Worm (Caenorhabditis elegans) whole organism, young adult: ENCODE data around the gene dhs-17.
A peak's percentile ranks its signal among the peaks of the same experiment; 100 is the strongest.

Experiments used
- K12H6.12 ChIP-seq: fragments of 200-800 bp; sonication (Bioruptor generic); optimal IDR thresholded peaks from 2 replicates; lab custom pipeline; 2018; ENCODE audit warnings: mild to moderate bottlenecking, missing genetic modification characterization, missing compliant biosample characterization
- ama-1 ChIP-seq, 3 experiments: fragments of 150-350 bp in 1 of 3; sonication (generic microtip) in 2 of 3; optimal IDR thresholded peaks; 2 replicates each; lab custom pipeline; 2014 to 2018; ENCODE audit warnings: missing biosample characterization in 2 of 3, missing genetic modification characterization in 2 of 3, missing genetic modification reagents in 2 of 3
- ceh-79 ChIP-seq: sonication (generic microtip); optimal IDR thresholded peaks from 2 replicates; lab custom pipeline; 2017; ENCODE audit warnings: mild to moderate bottlenecking, missing genetic modification characterization, missing compliant biosample characterization
- madf-10 ChIP-seq: sonication (generic microtip); optimal IDR thresholded peaks from 2 replicates; lab custom pipeline; 2016; ENCODE audit warnings: mild to moderate bottlenecking, missing genetic modification characterization, missing compliant biosample characterization
- pha-4 ChIP-seq: fragments of 150-350 bp; sonication (generic microtip); optimal IDR thresholded peaks from 2 replicates; lab custom pipeline; 2014; ENCODE audit warnings: missing biosample characterization, missing genetic modification reagents, missing genetic modification characterization
- rpc-1 ChIP-seq, 2 experiments: fragments of 150-350 bp in 1 of 2; sonication (generic microtip) in 1 of 2; optimal IDR thresholded peaks; 2 replicates each; lab custom pipeline; 2014 to 2018; ENCODE audit warnings: missing biosample characterization in 1 of 2, missing genetic modification characterization in 1 of 2, missing genetic modification reagents in 1 of 2, missing genotype in 1 of 2
- sdz-38 ChIP-seq: sonication (generic microtip); optimal IDR thresholded peaks from 2 replicates; lab custom pipeline; 2016; ENCODE audit warnings: missing genotype, missing genetic modification characterization, missing compliant biosample characterization
- unc-62 ChIP-seq: fragments of 150-350 bp; optimal IDR thresholded peaks from 2 replicates; lab custom pipeline; 2014; ENCODE audit warnings: missing biosample characterization, missing genetic modification reagents, missing genetic modification characterization

- TF ChIP-seq unc-62 (GFP tag; lab: Kevin White, UChicago): no peak
- TF ChIP-seq ama-1 (optimal IDR thresholded peaks at IDR 0.05; lab: Kevin White, UChicago): no peak
- no peak for TF ChIP-seq ama-1 (GFP tag; optimal IDR thresholded peaks at IDR 0.05; lab: Kevin White, UChicago)
- peak; percentile 58 for TF ChIP-seq K12H6.12
- TF ChIP-seq ceh-79: no peak
- TF ChIP-seq sdz-38: no peak
- TF ChIP-seq madf-10 (tag; lab: Kevin White, UChicago): no peak
- TF ChIP-seq pha-4: no peak
- no peak for TF ChIP-seq rpc-1 (optimal IDR thresholded peaks at IDR 0.05; lab: Kevin White, UChicago)
- no peak for TF ChIP-seq rpc-1 (tag; optimal IDR thresholded peaks at IDR 0.05; lab: Kevin White, UChicago)
These were observed 4.0 kb downstream of the dhs-17 start for ce11 chrV:6030559-6030975.
